Fruit fly (Drosophila melanogaster) whole organism, pupa: ENCODE measurements around the gene CG8661.

Experiments
- CG10348 ChIP-seq: fragments of 200-800 bp; sonication (Bioruptor generic); IDR thresholded peaks from 2 replicates; pipeline ENCODE4 v1.3.6; 2022; ENCODE audit warnings: missing biosample characterization, missing genetic modification characterization
- CG12605 ChIP-seq: fragments of 200-800 bp; sonication (Bioruptor generic); IDR thresholded peaks from 2 replicates; pipeline ENCODE4 v1.3.6; 2022; ENCODE audit warnings: missing biosample characterization, missing genetic modification characterization
- CG13204 ChIP-seq: fragments of 200-800 bp; sonication (Bioruptor generic); optimal IDR thresholded peaks from 2 replicates; lab custom pipeline; 2018; ENCODE audit warnings: missing biosample characterization, mild to moderate bottlenecking, missing genetic modification characterization, moderate library complexity
- CG14655 ChIP-seq: fragments of 200-800 bp; sonication (Bioruptor generic); optimal IDR thresholded peaks from 3 replicates; lab custom pipeline; 2017; ENCODE audit warnings: mild to moderate bottlenecking, missing biosample characterization, missing genetic modification reagents, missing genetic modification characterization
- CG15710 ChIP-seq: fragments of 200-800 bp; sonication (Bioruptor generic); optimal IDR thresholded peaks from 2 replicates; lab custom pipeline; 2018; ENCODE audit warnings: missing biosample characterization, mild to moderate bottlenecking, missing genetic modification characterization, moderate library complexity
- CG17806 ChIP-seq: fragments of 200-800 bp; sonication (Bioruptor generic); optimal IDR thresholded peaks from 2 replicates; lab custom pipeline; 2018; ENCODE audit warnings: missing biosample characterization, mild to moderate bottlenecking, missing genetic modification characterization, moderate library complexity
- CG32121 ChIP-seq: fragments of 200-800 bp; sonication (Bioruptor generic); IDR thresholded peaks from 2 replicates; pipeline ENCODE4 v1.3.6; 2022; ENCODE audit warnings: missing biosample characterization, missing genetic modification characterization
- CG34367 ChIP-seq: fragments of 200-800 bp; sonication (Bioruptor generic); optimal IDR thresholded peaks from 2 replicates; lab custom pipeline; 2018; ENCODE audit warnings: missing biosample characterization, mild to moderate bottlenecking, missing genetic modification characterization
- CG4496 ChIP-seq: fragments of 200-800 bp; sonication (Bioruptor generic); IDR thresholded peaks from 3 replicates; pipeline ENCODE4 v1.3.6; 2022; ENCODE audit warnings: missing biosample characterization, missing genetic modification characterization
- CG8159 ChIP-seq: fragments of 200-800 bp; sonication (Bioruptor generic); optimal IDR thresholded peaks from 3 replicates; lab custom pipeline; 2018; ENCODE audit warnings: missing biosample characterization, mild to moderate bottlenecking, missing genetic modification characterization, moderate library complexity
- CG8301 ChIP-seq: fragments of 200-800 bp; sonication (Bioruptor generic); optimal IDR thresholded peaks from 2 replicates; lab custom pipeline; 2018; ENCODE audit warnings: missing biosample characterization, mild to moderate bottlenecking, missing genetic modification characterization
- CG9948 ChIP-seq: fragments of 200-800 bp; sonication (Bioruptor generic); optimal IDR thresholded peaks from 2 replicates; lab custom pipeline; 2018; ENCODE audit warnings: missing biosample characterization, mild to moderate bottlenecking, missing genetic modification characterization, moderate library complexity
- D1 ChIP-seq: fragments of 200-800 bp; sonication (Bioruptor generic); optimal IDR thresholded peaks from 2 replicates; lab custom pipeline; 2018; ENCODE audit warnings: missing biosample characterization, mild to moderate bottlenecking, missing genetic modification characterization, moderate library complexity
- EcR ChIP-seq: fragments of 200-800 bp; sonication (Bioruptor generic); optimal IDR thresholded peaks from 3 replicates; lab custom pipeline; 2019; ENCODE audit warnings: missing biosample characterization, missing genetic modification characterization, mild to moderate bottlenecking, moderate library complexity, missing genetic modification reagents
- Ets98B ChIP-seq: fragments of 200-800 bp; sonication (Bioruptor generic); IDR thresholded peaks from 2 replicates; pipeline ENCODE4 v1.3.6; 2022; ENCODE audit warnings: missing biosample characterization, missing genetic modification characterization
- Pif1A ChIP-seq: fragments of 200-800 bp; sonication (Bioruptor generic); optimal IDR thresholded peaks from 3 replicates; lab custom pipeline; 2016; ENCODE audit warnings: missing biosample characterization, missing genetic modification characterization
- Pif1B ChIP-seq: fragments of 200-800 bp; sonication (Bioruptor generic); optimal IDR thresholded peaks from 3 replicates; lab custom pipeline; 2016; ENCODE audit warnings: missing biosample characterization, missing genetic modification characterization
- Snoo ChIP-seq: fragments of 200-800 bp; sonication (Bioruptor generic); optimal IDR thresholded peaks from 3 replicates; lab custom pipeline; 2017; ENCODE audit warnings: missing biosample characterization, mild to moderate bottlenecking, missing genetic modification characterization, inconsistent platforms
- fd96Ca ChIP-seq: fragments of 200-800 bp; sonication (Bioruptor generic); IDR thresholded peaks from 3 replicates; pipeline ENCODE4 v1.3.6; 2022; ENCODE audit warnings: missing biosample characterization, missing genetic modification characterization
- gl ChIP-seq: fragments of 200-800 bp; sonication (Bioruptor generic); optimal IDR thresholded peaks from 2 replicates; lab custom pipeline; 2018; ENCODE audit warnings: missing biosample characterization, mild to moderate bottlenecking, missing genetic modification characterization
- rn ChIP-seq: fragments of 200-800 bp; sonication (Bioruptor generic); IDR thresholded peaks from 2 replicates; pipeline ENCODE4 v1.3.6; 2022; ENCODE audit warnings: missing biosample characterization, missing genetic modification characterization

CG8661 gene

DNA sequence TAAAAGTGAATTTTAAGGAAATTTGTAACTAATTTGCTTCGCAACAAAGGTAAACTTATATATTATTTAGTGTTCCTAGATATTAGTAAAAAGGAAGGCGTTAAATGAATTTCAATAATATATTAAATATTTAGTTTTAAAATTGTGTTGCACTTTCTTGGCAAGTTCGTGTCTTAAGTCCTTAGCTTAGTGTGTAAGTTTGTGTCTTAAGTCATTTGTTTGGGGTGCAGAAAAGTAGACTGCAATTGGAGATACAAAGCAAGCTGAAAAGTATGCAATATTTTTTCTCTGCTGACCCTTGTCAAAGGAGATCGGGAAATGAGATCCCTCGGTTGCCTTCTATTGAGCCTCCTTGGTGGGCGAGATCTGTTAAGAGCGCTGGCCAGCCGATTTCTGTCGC lies 22.3 kb downstream of the CG8661 start:
- TF ChIP-seq Pif1B (no peak), Snoo (tag; lab: Kevin White, UChicago) (no peak), CG15710 (tag; lab: Kevin White, UChicago) (no peak)

DNA sequence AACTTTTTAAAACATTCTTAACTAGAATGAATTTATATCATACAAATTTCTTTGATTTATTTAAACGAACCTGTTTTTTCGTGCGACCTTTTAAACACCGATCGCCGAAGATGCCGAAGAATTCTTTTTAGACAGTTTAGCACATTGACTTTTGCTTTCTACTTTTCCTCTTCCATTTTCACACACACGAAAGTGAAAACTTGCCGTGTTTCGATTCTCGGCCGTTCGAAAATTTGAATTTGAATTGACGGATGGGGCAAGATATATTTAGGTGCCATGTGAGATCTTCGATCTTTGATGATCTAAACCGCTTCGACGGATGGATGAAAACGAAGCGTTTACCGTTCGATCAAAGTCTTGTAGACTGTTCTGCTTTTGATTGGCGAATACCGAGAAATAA lies 28.6 kb downstream of the CG8661 start:
- TF ChIP-seq CG17806 (no peak), CG9948 (tag; lab: Kevin White, UChicago) (no peak), CG8159 (tag; lab: Kevin White, UChicago) (no peak), CG4496 (GFP tag; lab: Robert Waterston, UW) (no peak), CG32121 (GFP tag; lab: Robert Waterston, UW) (no peak), EcR (GFP tag; lab: Kevin White, UChicago) (no peak), CG15710 (tag; lab: Kevin White, UChicago) (no peak), CG12605 (GFP tag; lab: Robert Waterston, UW) (no peak), CG8301 (tag; lab: Kevin White, UChicago) (no peak)

DNA sequence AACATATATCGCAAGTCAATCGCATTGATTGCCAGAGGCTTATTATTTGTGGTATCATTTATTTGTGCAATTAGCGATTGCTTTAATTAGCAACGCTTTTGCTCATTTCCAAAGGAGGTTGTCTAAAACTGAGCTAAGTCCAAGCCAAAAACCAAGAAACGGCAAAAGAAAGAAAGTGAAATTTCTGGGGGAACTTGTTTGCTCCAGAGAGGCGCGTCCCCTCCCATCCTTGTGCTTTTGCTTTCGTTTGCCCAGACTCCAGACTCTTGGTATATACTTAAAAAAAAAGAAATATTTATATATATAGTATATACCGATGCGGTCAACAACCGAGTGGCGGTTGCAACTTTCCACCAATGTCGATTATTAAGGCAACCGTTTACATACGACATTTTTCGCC lies 30.2 kb downstream of the CG8661 start:
- TF ChIP-seq CG14655 (GFP tag; lab: Kevin White, UChicago) (peak; percentile 24), EcR (GFP tag; lab: Kevin White, UChicago) (no peak), CG8159 (tag; lab: Kevin White, UChicago) (no peak), CG12605 (GFP tag; lab: Robert Waterston, UW) (no peak), Ets98B (no peak), CG17806 (no peak), gl (no peak)

DNA sequence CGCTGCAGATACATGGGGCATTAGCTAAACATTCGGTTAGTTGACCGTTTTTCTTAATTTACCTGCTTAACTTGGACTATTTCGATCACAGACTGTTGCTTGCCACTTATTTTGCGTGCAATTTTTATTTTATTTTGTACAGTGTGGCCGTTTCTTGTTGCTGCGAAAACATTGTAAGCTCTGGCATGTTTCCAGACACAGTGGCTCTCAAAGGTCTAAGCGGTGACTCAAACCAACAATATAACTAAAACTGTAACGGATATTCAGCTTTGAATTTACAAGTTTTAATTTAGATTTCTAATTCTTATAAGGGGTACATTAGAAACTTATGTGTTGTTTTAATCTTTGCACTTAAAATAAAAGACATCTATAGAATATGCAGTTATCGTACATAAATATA lies 35.0 kb downstream of the CG8661 start, which contains the start of gene CG8675:
Gene CG8675 (minus strand): TSS at position 177 of the 400 bp plus-strand sequence.
- TF ChIP-seq CG13204 (no peak), CG10348 (no peak), D1 (tag; lab: Kevin White, UChicago) (no peak), Snoo (tag; lab: Kevin White, UChicago) (no peak), CG32121 (GFP tag; lab: Robert Waterston, UW) (no peak)

DNA sequence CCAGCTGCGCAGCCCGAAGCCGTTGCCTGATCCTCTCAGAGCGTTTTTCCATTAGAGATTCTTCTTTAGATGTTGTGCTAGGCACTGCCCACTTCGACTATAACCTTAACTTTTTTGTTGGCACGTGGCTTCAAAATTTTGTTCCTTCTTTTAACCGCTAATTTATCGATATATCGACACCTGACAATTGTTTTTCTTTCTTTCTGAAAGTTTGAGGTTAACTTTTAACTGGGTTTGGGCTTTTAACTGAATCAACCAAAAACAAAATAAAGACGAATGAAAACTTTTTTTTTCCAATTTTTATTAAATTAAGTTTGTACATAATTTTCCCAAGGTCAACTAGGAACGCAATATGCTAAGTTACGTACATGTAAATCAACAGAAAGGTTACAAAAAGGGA lies 37.4 kb downstream of the CG8661 start, which contains the start of gene CG42854:
Gene CG42854 (minus strand): TSS at position 101 of the 400 bp plus-strand sequence.
- no peak for TF ChIP-seq CG12605 (GFP tag; lab: Robert Waterston, UW)
- TF ChIP-seq CG17806: no peak
- no peak for TF ChIP-seq CG14655 (GFP tag; lab: Kevin White, UChicago)
- TF ChIP-seq EcR (GFP tag; lab: Kevin White, UChicago): no peak
- no peak for TF ChIP-seq CG8301 (tag; lab: Kevin White, UChicago)
- no peak for TF ChIP-seq CG9948 (tag; lab: Kevin White, UChicago)
- no peak for TF ChIP-seq CG4496 (GFP tag; lab: Robert Waterston, UW)
- TF ChIP-seq CG15710 (tag; lab: Kevin White, UChicago): no peak
- TF ChIP-seq gl: no peak
- no peak for TF ChIP-seq D1 (tag; lab: Kevin White, UChicago)
- TF ChIP-seq Ets98B: no peak

DNA sequence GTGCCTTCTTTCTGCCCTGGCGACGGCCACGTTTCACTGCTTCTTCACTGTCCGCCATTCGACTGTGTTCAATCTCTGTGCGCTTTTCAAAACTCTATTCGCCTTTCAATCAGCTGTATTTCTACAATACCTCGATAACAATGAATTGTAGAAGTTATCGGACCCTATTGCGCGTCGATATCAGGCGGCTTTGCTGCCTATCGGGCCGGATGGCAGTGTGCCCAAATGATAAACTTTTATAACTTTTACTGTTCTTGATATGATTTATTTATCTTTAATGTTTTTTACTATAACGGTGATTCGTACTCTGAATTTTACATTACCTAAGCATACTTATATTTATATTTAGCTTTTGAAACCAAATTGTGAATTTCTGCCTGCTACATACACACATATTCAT lies 39.4 kb downstream of the CG8661 start, which contains the start of gene CG8915:
Gene CG8915 (minus strand): TSS at position 148 of the 400 bp plus-strand sequence.
- TF ChIP-seq CG15710 (tag; lab: Kevin White, UChicago): no peak
- TF ChIP-seq CG8159 (tag; lab: Kevin White, UChicago): no peak
- TF ChIP-seq CG8301 (tag; lab: Kevin White, UChicago): no peak
- no peak for TF ChIP-seq CG34367 (tag; lab: Kevin White, UChicago)
- TF ChIP-seq Snoo (tag; lab: Kevin White, UChicago): no peak
- no peak for TF ChIP-seq gl
- TF ChIP-seq CG14655 (GFP tag; lab: Kevin White, UChicago): no peak
- TF ChIP-seq Pif1A (GFP tag; lab: Kevin White, UChicago): no peak
- TF ChIP-seq Pif1B: no peak
- no peak for TF ChIP-seq CG4496 (GFP tag; lab: Robert Waterston, UW)
- TF ChIP-seq CG32121 (GFP tag; lab: Robert Waterston, UW): no peak
- no peak for TF ChIP-seq CG17806
- no peak for TF ChIP-seq CG12605 (GFP tag; lab: Robert Waterston, UW)
- no peak for TF ChIP-seq Ets98B
- no peak for TF ChIP-seq CG9948 (tag; lab: Kevin White, UChicago)

DNA sequence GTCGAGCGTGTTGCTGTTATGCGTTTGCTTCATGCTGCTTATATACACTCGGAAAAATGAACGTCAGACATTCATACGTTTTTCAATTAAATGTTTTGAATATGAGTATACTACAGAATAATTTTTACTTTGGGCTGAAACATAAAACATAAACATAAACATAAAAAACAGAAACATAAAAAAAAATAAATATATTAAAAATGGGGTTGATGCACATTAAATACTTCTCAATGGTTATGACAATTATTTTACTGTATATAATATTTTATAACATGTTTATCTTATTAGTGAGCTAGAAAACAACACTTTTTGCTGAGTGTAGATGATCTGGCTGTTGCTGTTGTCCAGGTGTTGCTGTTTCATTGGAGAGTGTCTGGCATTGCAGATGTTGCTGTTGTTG lies 46.9 kb downstream of the CG8661 start:
- no peak for TF ChIP-seq fd96Ca (GFP tag; lab: Robert Waterston, UW)
- TF ChIP-seq CG32121 (GFP tag; lab: Robert Waterston, UW): peak; percentile 69; the same call in 1 of the 2 replicates
- TF ChIP-seq EcR (GFP tag; lab: Kevin White, UChicago): no peak
- peak; percentile 76 for TF ChIP-seq CG8301 (tag; lab: Kevin White, UChicago)
- peak; percentile 35 for TF ChIP-seq CG13204
- peak; percentile 53 for TF ChIP-seq D1 (tag; lab: Kevin White, UChicago)
- peak; percentile 72 for TF ChIP-seq CG17806
- peak; percentile 83 for TF ChIP-seq CG14655 (GFP tag; lab: Kevin White, UChicago)
- TF ChIP-seq Pif1B: peak; percentile 45
- no peak for TF ChIP-seq gl
- peak; percentile 77 for TF ChIP-seq CG8159 (tag; lab: Kevin White, UChicago)
- peak; percentile 79 for TF ChIP-seq CG9948 (tag; lab: Kevin White, UChicago)
- 0 out of 2 replicates have a peak, but pooled peaks have one; percentile 11 for TF ChIP-seq rn
- TF ChIP-seq Snoo (tag; lab: Kevin White, UChicago): no peak
- TF ChIP-seq Ets98B: peak; percentile 30; the same call in 1 of the 2 replicates
- peak; percentile 51 for TF ChIP-seq Pif1A (GFP tag; lab: Kevin White, UChicago)
- peak; percentile 36; the same call in 1 of the 2 replicates for TF ChIP-seq CG12605 (GFP tag; lab: Robert Waterston, UW)
- peak; percentile 55 for TF ChIP-seq CG34367 (tag; lab: Kevin White, UChicago)
- peak; percentile 72 for TF ChIP-seq CG15710 (tag; lab: Kevin White, UChicago)
- TF ChIP-seq CG10348: no peak
- TF ChIP-seq CG4496 (GFP tag; lab: Robert Waterston, UW): peak; percentile 52
